Worm (Caenorhabditis elegans) whole organism, L4 larva: Measurements from ENCODE around the gene ZK892.4.

ENCODE experiments used
- F44E2.7 ChIP-seq: fragments of 200-800 bp; sonication (Bioruptor generic); IDR thresholded peaks from 2 replicates; pipeline ENCODE4 v2.1.2; 2022; ENCODE audit warnings: missing genetic modification characterization, missing compliant biosample characterization
- F49E8.2 ChIP-seq: sonication (generic microtip); optimal IDR thresholded peaks from 2 replicates; lab custom pipeline; 2016; ENCODE audit warnings: missing compliant biosample characterization, mild to moderate bottlenecking, missing genetic modification characterization, borderline replicate concordance
- T20F7.1 ChIP-seq: fragments of 200-800 bp; sonication (Bioruptor generic); optimal IDR thresholded peaks from 2 replicates; lab custom pipeline; 2018; ENCODE audit warnings: mild to moderate bottlenecking, missing genetic modification characterization, missing compliant biosample characterization
- Y48G9A.11 ChIP-seq: fragments of 200-800 bp; sonication (Bioruptor generic); IDR thresholded peaks from 2 replicates; pipeline ENCODE4 v1.3.6; 2022; ENCODE audit warnings: missing genetic modification reagents, missing genetic modification characterization, missing compliant biosample characterization
- aha-1 ChIP-seq: fragments of 150-350 bp; peaks from one replicate; lab custom pipeline; 2014; ENCODE audit warnings: missing biosample characterization, missing genetic modification characterization
- ceh-20 ChIP-seq: fragments of 200-800 bp; sonication (Bioruptor generic); IDR thresholded peaks from 2 replicates; pipeline ENCODE4 v1.3.6; 2022; ENCODE audit warnings: missing genetic modification reagents, missing genetic modification characterization, missing compliant biosample characterization
- ceh-28 ChIP-seq: fragments of 150-350 bp; optimal IDR thresholded peaks from 2 replicates; lab custom pipeline; 2014; ENCODE audit warnings: missing biosample characterization, missing genetic modification reagents, missing genetic modification characterization
- ceh-62 ChIP-seq: sonication (generic microtip); optimal IDR thresholded peaks from 2 replicates; lab custom pipeline; 2017; ENCODE audit warnings: missing biosample characterization, missing genetic modification characterization
- ceh-82 ChIP-seq: sonication (generic microtip); optimal IDR thresholded peaks from 2 replicates; lab custom pipeline; 2017; ENCODE audit warnings: missing biosample characterization, missing genetic modification characterization
- dmd-6 ChIP-seq: fragments of 200-800 bp; sonication (Bioruptor generic); IDR thresholded peaks from 2 replicates; pipeline ENCODE4 v1.3.6; 2022; ENCODE audit warnings: missing genetic modification reagents, missing genetic modification characterization, missing compliant biosample characterization
- dmd-9 ChIP-seq: fragments of 200-800 bp; sonication (Bioruptor generic); IDR thresholded peaks from 2 replicates; pipeline ENCODE4 v1.3.6; 2022; ENCODE audit warnings: missing genetic modification reagents, missing genetic modification characterization, missing compliant biosample characterization
- dve-1 ChIP-seq: sonication (generic microtip); optimal IDR thresholded peaks from 2 replicates; lab custom pipeline; 2017; ENCODE audit warnings: antibody characterized with exemption, mild to moderate bottlenecking, missing genetic modification characterization, missing compliant biosample characterization; ENCODE audit not compliant: insufficient read depth
- hlh-11 ChIP-seq: fragments of 200-800 bp; sonication (Bioruptor generic); optimal IDR thresholded peaks from 2 replicates; lab custom pipeline; 2018; ENCODE audit warnings: mild to moderate bottlenecking, missing genetic modification characterization, missing compliant biosample characterization
- jun-1 ChIP-seq: fragments of 150-350 bp; optimal IDR thresholded peaks from 2 replicates; lab custom pipeline; 2014; ENCODE audit warnings: missing biosample characterization, missing genetic modification reagents, missing genetic modification characterization
- lim-7 ChIP-seq: fragments of 200-800 bp; sonication (Bioruptor generic); IDR thresholded peaks from 2 replicates; pipeline ENCODE4 v1.3.6; 2022; ENCODE audit warnings: missing genetic modification characterization, missing compliant biosample characterization
- lin-29 ChIP-seq: fragments of 200-800 bp; sonication (Bioruptor generic); IDR thresholded peaks from 2 replicates; pipeline ENCODE4 v1.3.6; 2022; ENCODE audit warnings: missing genetic modification reagents, missing genetic modification characterization, missing compliant biosample characterization
- madf-9 ChIP-seq: fragments of 200-800 bp; sonication (Bioruptor generic); conservative IDR thresholded peaks from 2 replicates; pipeline ENCODE4 v1.3.6; 2022; ENCODE audit warnings: missing genetic modification reagents, missing genetic modification characterization, missing compliant biosample characterization
- mdt-29 ChIP-seq: fragments of 200-800 bp; sonication (Bioruptor generic); IDR thresholded peaks from 2 replicates; pipeline ENCODE4 v1.3.6; 2022; ENCODE audit warnings: missing genetic modification reagents, missing genetic modification characterization, missing compliant biosample characterization
- mxl-3 ChIP-seq: fragments of 200-800 bp; sonication (Bioruptor generic); optimal IDR thresholded peaks from 2 replicates; lab custom pipeline; 2018; ENCODE audit warnings: mild to moderate bottlenecking, missing genetic modification characterization, missing compliant biosample characterization
- nhr-11 ChIP-seq: fragments of 150-350 bp; optimal IDR thresholded peaks from 2 replicates; lab custom pipeline; 2014; ENCODE audit warnings: missing biosample characterization, missing genetic modification characterization
- nhr-28 ChIP-seq: fragments of 150-350 bp; optimal IDR thresholded peaks from 2 replicates; lab custom pipeline; 2014; ENCODE audit warnings: missing biosample characterization, missing genetic modification characterization
- nhr-6 ChIP-seq: fragments of 150-350 bp; optimal IDR thresholded peaks from 2 replicates; lab custom pipeline; 2014; ENCODE audit warnings: missing biosample characterization, missing genetic modification characterization
- pha-4 ChIP-seq, 2 experiments: fragments of 150-350 bp in 1 of 2; fragments of 200-800 bp in 1 of 2; sonication (Bioruptor generic) in 1 of 2; IDR thresholded peaks in 1 of 2; optimal IDR thresholded peaks in 1 of 2; 2 replicates each; pipeline versions ENCODE4 v1.3.6 to Lab custom; 2014 to 2022; ENCODE audit warnings: missing genetic modification characterization in 2 of 2, missing genetic modification reagents in 2 of 2, missing biosample characterization in 1 of 2, missing compliant biosample characterization in 1 of 2
- saeg-2 ChIP-seq: fragments of 200-800 bp; sonication (Bioruptor generic); IDR thresholded peaks from 2 replicates; pipeline ENCODE4 v1.3.6; 2022; ENCODE audit warnings: missing genetic modification reagents, missing genetic modification characterization, missing compliant biosample characterization
- snpc-1.2 ChIP-seq: fragments of 200-800 bp; sonication (Bioruptor generic); IDR thresholded peaks from 2 replicates; pipeline ENCODE4 v1.3.6; 2022; ENCODE audit warnings: missing genetic modification reagents, missing genetic modification characterization, missing compliant biosample characterization
- spr-1 ChIP-seq: sonication (generic microtip); optimal IDR thresholded peaks from 2 replicates; lab custom pipeline; 2016; ENCODE audit warnings: mild to moderate bottlenecking, missing genetic modification characterization, missing compliant biosample characterization
- spr-3 ChIP-seq: fragments of 200-800 bp; sonication (Bioruptor generic); optimal IDR thresholded peaks from 2 replicates; lab custom pipeline; 2018; ENCODE audit warnings: mild to moderate bottlenecking, missing genetic modification characterization, missing compliant biosample characterization
- tra-1 ChIP-seq: fragments of 200-800 bp; sonication (Bioruptor generic); IDR thresholded peaks from 2 replicates; pipeline ENCODE4 v1.3.6; 2022; ENCODE audit warnings: missing genetic modification reagents, missing genetic modification characterization, missing compliant biosample characterization
- unc-62 ChIP-seq, 3 experiments: fragments of 150-350 bp in 1 of 3; sonication (generic microtip); optimal IDR thresholded peaks in 2 of 3; peaks in 1 of 3; 1 replicate in 1 of 3; 2 replicates in 2 of 3; lab custom pipeline; 2014 to 2017; ENCODE audit warnings: missing biosample characterization in 3 of 3, missing genetic modification characterization in 3 of 3, missing genetic modification reagents in 3 of 3, missing genotype in 1 of 3
- vab-7 ChIP-seq: fragments of 200-800 bp; sonication (Bioruptor generic); IDR thresholded peaks from 2 replicates; pipeline ENCODE4 v1.3.6; 2022; ENCODE audit warnings: missing genetic modification reagents, missing genetic modification characterization, missing compliant biosample characterization
- zfp-3 ChIP-seq: fragments of 200-800 bp; sonication (Bioruptor generic); conservative IDR thresholded peaks from 2 replicates; pipeline ENCODE4 v1.3.6; 2022; ENCODE audit warnings: missing genetic modification reagents, missing genetic modification characterization, missing compliant biosample characterization
- ztf-7 ChIP-seq: fragments of 150-350 bp; optimal IDR thresholded peaks from 2 replicates; lab custom pipeline; 2014; ENCODE audit warnings: missing biosample characterization, missing genetic modification characterization

ZK892.4 gene

DNA sequence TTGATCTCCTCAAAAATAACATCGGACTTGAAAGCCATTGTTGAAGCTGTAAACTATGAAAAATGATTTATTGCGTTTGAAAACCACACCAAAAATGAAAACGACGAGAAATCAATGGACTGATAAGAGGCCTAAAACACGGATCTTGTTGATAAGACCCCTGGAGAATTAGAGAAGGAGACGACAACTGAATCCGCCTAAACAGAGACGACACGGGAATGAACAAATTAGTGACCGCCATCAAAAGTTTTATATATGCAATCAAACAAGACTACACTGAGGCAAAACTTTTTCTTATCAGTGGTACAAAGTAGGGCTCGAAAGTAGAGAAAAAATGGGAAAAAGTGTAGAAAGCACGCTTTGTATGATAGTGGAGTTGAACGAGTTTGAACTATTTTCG is 5.3 kb upstream of the ZK892.4 start, which contains the start of gene nlt-1 (continued):
- TF ChIP-seq T20F7.1 (GFP tag; lab: Kevin White, UChicago), result peak; percentile 43
- peak; percentile 92 for TF ChIP-seq ceh-20 (GFP tag; lab: Robert Waterston, UW)
- TF ChIP-seq Y48G9A.11 (GFP tag; lab: Robert Waterston, UW), result no peak
- peak; percentile 91 for TF ChIP-seq dmd-6 (GFP tag; lab: Robert Waterston, UW)
- peak; percentile 24 for TF ChIP-seq nhr-6 (tag; lab: Kevin White, UChicago)
- TF ChIP-seq, all 104 proteins: peak for 22

- TF ChIP-seq unc-62 (GFP tag; optimal IDR thresholded peaks at IDR 0.05 in 1 of 2; lab: Kevin White, UChicago) (peak in 1 of 2 experiments; percentile 7), unc-62 (tag; optimal IDR thresholded peaks at IDR 0.05; lab: Kevin White, UChicago) (no peak), saeg-2 (no peak)
Measured at ce11 chrII:10001546-10001945, 4.8 kb upstream of the ZK892.4 start, which contains the start of gene ZK892.3. Gene ZK892.3, plus strand, starts transcription at chrII:10001846.

DNA sequence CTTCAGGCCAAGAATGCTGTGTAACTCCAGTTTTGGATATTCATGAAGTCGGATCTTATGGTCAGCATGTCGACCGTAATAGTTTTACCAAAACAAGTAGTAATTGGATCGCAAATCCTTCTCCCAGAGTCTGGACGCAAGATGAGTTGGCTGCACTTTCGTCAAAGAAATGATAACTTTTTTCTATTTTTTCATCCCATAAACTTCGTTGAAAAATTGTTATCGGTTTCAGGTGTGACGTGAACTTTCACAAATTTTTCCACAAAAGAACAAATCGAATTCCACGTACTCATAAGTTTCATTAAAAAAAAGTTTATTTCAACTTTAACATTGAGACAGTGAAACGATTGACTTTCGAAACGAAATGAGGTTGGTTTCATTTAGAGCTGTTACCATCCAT is 1.6 kb downstream of the ZK892.4 start, which contains the start of gene ZK892.5:
TSS of gene ZK892.5 (plus strand) at position 301 of the 400 bp plus-strand sequence.
- no peak for TF ChIP-seq nhr-6 (tag; lab: Kevin White, UChicago)

DNA sequence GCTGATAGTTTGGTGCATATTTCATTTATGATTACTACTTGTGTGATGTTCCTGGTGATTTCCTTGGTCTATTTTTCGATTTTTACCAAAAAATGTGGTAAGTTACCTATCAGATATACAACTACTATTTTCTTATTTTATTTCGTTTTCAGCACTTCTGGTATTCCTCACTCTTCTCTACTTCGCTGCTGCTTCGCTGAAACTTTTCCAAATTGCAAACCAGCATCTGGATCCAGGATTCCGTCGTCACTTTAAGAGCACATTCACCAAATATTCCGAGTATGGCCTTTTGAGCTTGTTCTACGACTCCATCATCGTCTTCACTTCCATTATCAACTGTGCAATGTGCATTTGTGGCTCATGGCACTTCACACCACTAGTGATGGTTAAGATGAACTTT is 2.2 kb downstream of the ZK892.4 start:
- TF ChIP-seq lin-29 (GFP tag; lab: Robert Waterston, UW) (no peak), zfp-3 (GFP tag; lab: Robert Waterston, UW) (no peak), aha-1 (tag; lab: Kevin White, UChicago) (peak; percentile 94)
- TF ChIP-seq, all 104 proteins: peak for 1

DNA sequence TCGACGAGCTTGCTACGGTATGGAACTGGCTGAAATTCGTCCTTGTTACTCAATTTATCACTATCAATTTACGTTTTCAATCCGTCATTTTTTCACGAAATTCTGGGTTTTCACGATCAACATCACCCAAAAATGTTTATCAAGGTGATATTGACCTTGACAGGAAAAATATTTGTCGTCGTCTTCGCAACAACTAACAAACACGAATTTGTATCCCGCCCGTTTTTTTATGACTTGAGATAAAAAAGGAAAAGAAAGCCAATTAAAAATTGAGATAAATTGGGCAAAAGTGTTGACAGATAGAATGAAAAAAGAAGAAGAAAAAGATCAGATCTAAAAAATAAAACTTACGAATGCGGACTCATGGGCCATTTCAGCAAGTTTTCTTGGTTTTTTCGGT is 4.5 kb downstream of the ZK892.4 start:
- TF ChIP-seq spr-1 (tag; lab: Kevin White, UChicago) (no peak), aha-1 (tag; lab: Kevin White, UChicago) (peak; percentile 88)

DNA sequence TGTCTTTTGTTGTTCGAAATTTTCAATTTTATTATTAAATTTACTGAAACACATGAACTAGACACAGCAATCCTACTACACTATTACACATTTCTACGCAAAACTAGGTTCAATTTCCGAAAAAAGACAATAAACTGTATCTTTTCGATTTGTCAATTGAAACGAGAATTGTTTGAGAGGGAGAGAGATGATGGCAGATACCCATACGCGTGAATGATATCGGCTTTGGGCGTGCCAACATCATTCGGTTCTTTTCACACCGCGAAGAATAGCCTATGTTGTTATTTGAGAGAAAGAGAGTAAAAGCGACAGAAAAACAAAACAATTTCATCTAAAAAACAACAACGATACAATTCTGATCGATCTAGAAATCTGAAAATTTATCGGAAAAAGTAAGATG is 5.4 kb downstream of the ZK892.4 start:
- TF ChIP-seq jun-1 (no peak), pha-4 (GFP tag; IDR thresholded peaks at IDR 0.05; lab: Robert Waterston, UW) (no peak), pha-4 (tag; optimal IDR thresholded peaks at IDR 0.05; lab: Kevin White, UChicago) (no peak), ceh-28 (tag; lab: Kevin White, UChicago) (no peak), dve-1 (tag; lab: Kevin White, UChicago) (peak; percentile 28), nhr-28 (tag; lab: Kevin White, UChicago) (peak; percentile 2), unc-62 (GFP tag; optimal IDR thresholded peaks at IDR 0.05 in 1 of 2; lab: Kevin White, UChicago) (peak in 1 of 2 experiments; percentile 78), unc-62 (tag; optimal IDR thresholded peaks at IDR 0.05; lab: Kevin White, UChicago) (no peak), dmd-6 (GFP tag; lab: Robert Waterston, UW) (peak; percentile 16; the same call in 1 of the 2 replicates), mxl-3 (peak; percentile 29)

ce11 chrII:10012490-10012889 is 6.1 kb downstream of the ZK892.4 start:
- TF ChIP-seq tra-1 (GFP tag; lab: Robert Waterston, UW), result 0 out of 2 replicates have a peak, but pooled peaks have one; percentile 6
- peak; percentile 75 for TF ChIP-seq nhr-11 (tag; lab: Kevin White, UChicago)
- peak in 1 of 2 experiments; percentile 57 for TF ChIP-seq unc-62 (GFP tag; optimal IDR thresholded peaks at IDR 0.05 in 1 of 2; lab: Kevin White, UChicago)
- no peak for TF ChIP-seq unc-62 (tag; optimal IDR thresholded peaks at IDR 0.05; lab: Kevin White, UChicago)
- TF ChIP-seq ceh-20 (GFP tag; lab: Robert Waterston, UW), result no peak

ce11 chrII:10014384-10014783 is 8.0 kb downstream of the ZK892.4 start:
- TF ChIP-seq ceh-62 (tag; lab: Kevin White, UChicago), result no peak
- peak in 1 of 2 experiments; percentile 72 for TF ChIP-seq unc-62 (GFP tag; optimal IDR thresholded peaks at IDR 0.05 in 1 of 2; lab: Kevin White, UChicago)
- no peak for TF ChIP-seq unc-62 (tag; optimal IDR thresholded peaks at IDR 0.05; lab: Kevin White, UChicago)

DNA sequence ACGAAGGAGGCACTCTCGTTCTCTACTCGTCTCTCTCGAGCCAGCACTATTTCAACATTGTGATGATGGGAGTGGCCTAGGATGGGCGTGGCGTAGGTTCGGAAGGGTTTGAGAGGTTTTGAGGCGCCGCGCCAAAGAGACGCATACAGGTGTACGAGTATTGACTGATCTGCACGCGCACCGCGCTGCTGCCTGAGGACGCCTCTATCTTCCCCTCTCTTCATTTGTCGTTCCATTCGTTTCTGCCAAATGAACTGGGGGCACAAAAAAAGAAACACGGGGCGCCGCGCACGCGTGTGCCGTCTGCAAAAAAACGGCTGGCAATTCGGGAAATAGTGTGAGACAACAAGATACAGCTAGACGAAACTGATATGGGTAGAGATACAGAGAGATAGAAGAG is 9.6 kb downstream of the ZK892.4 start, which contains the start of gene lec-2:
TSS of gene lec-2 (minus strand) at position 171 of the 400 bp plus-strand sequence.
- TF ChIP-seq mdt-29 (GFP tag; lab: Robert Waterston, UW) (no peak), snpc-1.2 (no peak), F49E8.2 (tag; lab: Kevin White, UChicago) (no peak), ztf-7 (tag; lab: Kevin White, UChicago) (no peak), lim-7 (no peak), ceh-82 (tag; lab: Kevin White, UChicago) (no peak), spr-3 (peak; percentile 7), ceh-28 (tag; lab: Kevin White, UChicago) (no peak), hlh-11 (peak; percentile 55), vab-7 (GFP tag; lab: Robert Waterston, UW) (no peak), saeg-2 (no peak), F44E2.7 (GFP tag; lab: Robert Waterston, UW) (no peak), mxl-3 (peak; percentile 91), madf-9 (GFP tag; lab: Robert Waterston, UW) (no peak), dmd-9 (GFP tag; lab: Robert Waterston, UW) (no peak)
